Fruit fly (Drosophila melanogaster): ENCODE data around the gene Tmf.

The Tmf gene

dm6 chrX:6859756-6860412 is 15.7 kb downstream of the Tmf start (continued):
- TF ChIP-seq CG16815 (GFP tag; optimal IDR thresholded peaks at IDR 0.05) (no peak), eve (GFP tag; optimal IDR thresholded peaks at IDR 0.05) (peak in 1 of 2 experiments; percentile 96), cad (GFP tag; optimal IDR thresholded peaks at IDR 0.05) (no peak), Sox102F (GFP tag; optimal IDR thresholded peaks at IDR 0.05) (peak; percentile 50), Taf1 (GFP tag; IDR thresholded peaks at IDR 0.05) (peak; percentile 59; the same call in 1 of the 2 replicates), yki (optimal IDR thresholded peaks at IDR 0.05) (no peak), org-1 (GFP tag; optimal IDR thresholded peaks at IDR 0.05) (peak; percentile 74), CG18619 (GFP tag; optimal IDR thresholded peaks at IDR 0.05) (peak; percentile 30), CG5953 (GFP tag; IDR thresholded peaks at IDR 0.05) (no peak), ci (GFP tag; IDR thresholded peaks at IDR 0.05) (peak; percentile 31; the same call in 1 of the 3 replicates), Sry-δ (GFP tag; optimal IDR thresholded peaks at IDR 0.05) (peak; percentile 39), CG10543 (GFP tag; optimal IDR thresholded peaks at IDR 0.05) (peak; percentile 1), CG8478 (optimal IDR thresholded peaks at IDR 0.05) (no peak), ind (GFP tag; optimal IDR thresholded peaks at IDR 0.05) (peak; percentile 89), CG10147 (GFP tag; optimal IDR thresholded peaks at IDR 0.05) (peak; percentile 82), CG32772 (GFP tag; IDR thresholded peaks at IDR 0.05) (peak; percentile 67), pho (GFP tag; optimal IDR thresholded peaks at IDR 0.05) (no peak), CG3407 (GFP tag; optimal IDR thresholded peaks at IDR 0.05) (no peak), CG8281 (tag; optimal IDR thresholded peaks at IDR 0.05) (peak; percentile 66), Scr (GFP tag; IDR thresholded peaks at IDR 0.05; ENCODE audit: partially characterized antibody) (no peak), caup (GFP tag; optimal IDR thresholded peaks at IDR 0.05; ENCODE audit: severe bottlenecking) (peak; percentile 73), slp2 (GFP tag; optimal IDR thresholded peaks at IDR 0.05) (peak; percentile 89), Myb (GFP tag; optimal IDR thresholded peaks at IDR 0.05) (peak; percentile 32), CG15011 (GFP tag; optimal IDR thresholded peaks at IDR 0.05) (peak; percentile 84), CG6683 (GFP tag; optimal IDR thresholded peaks at IDR 0.05) (peak; percentile 68), CG14710 (tag; optimal IDR thresholded peaks at IDR 0.05) (peak; percentile 76), CG3281 (GFP tag; optimal IDR thresholded peaks at IDR 0.05) (peak; percentile 91), amos (GFP tag; IDR thresholded peaks at IDR 0.05; ENCODE audit: partially characterized antibody) (no peak), bbx (GFP tag; IDR thresholded peaks at IDR 0.05; ENCODE audit: partially characterized antibody) (no peak), CG13296 (GFP tag; optimal IDR thresholded peaks at IDR 0.05) (peak; percentile 66), CG12942 (GFP tag; optimal IDR thresholded peaks at IDR 0.05) (no peak), CG2678 (tag; optimal IDR thresholded peaks at IDR 0.05) (peak; percentile 92), Hmr (GFP tag; optimal IDR thresholded peaks at IDR 0.05) (peak; percentile 41), CG12659 (GFP tag; optimal IDR thresholded peaks at IDR 0.05) (peak; percentile 53), CTCF (GFP tag; optimal IDR thresholded peaks at IDR 0.05) (peak; percentile 35), D (optimal IDR thresholded peaks at IDR 0.05) (no peak), D (GFP tag; optimal IDR thresholded peaks at IDR 0.05) (peak; percentile 86), dmrt99B (tag; optimal IDR thresholded peaks at IDR 0.05) (peak; percentile 76), GATAe (GFP tag; conservative IDR thresholded peaks at IDR 0.05) (0 out of 2 replicates have a peak, but pooled peaks have one; percentile 34), NK7.1 (GFP tag; optimal IDR thresholded peaks at IDR 0.05) (no peak), Dbx (GFP tag; IDR thresholded peaks at IDR 0.05) (peak; percentile 77; the same call in 2 of the 3 replicates), Bdp1 (GFP tag; optimal IDR thresholded peaks at IDR 0.05) (no peak), CG15269 (tag; optimal IDR thresholded peaks at IDR 0.05) (peak; percentile 59), CG4707 (GFP tag; optimal IDR thresholded peaks at IDR 0.05) (no peak), wor (GFP tag; IDR thresholded peaks at IDR 0.05) (no peak), gfzf (GFP tag; optimal IDR thresholded peaks at IDR 0.05) (no peak), Ets65A (GFP tag) (peak; percentile 98), Bgb (GFP tag; IDR thresholded peaks at IDR 0.05; ENCODE audit: partially characterized antibody) (no peak), CG4328 (GFP tag; optimal IDR thresholded peaks at IDR 0.05) (peak; percentile 75), stwl (tag; optimal IDR thresholded peaks at IDR 0.05) (no peak)

Data from whole organism, embryonic.